Worm (Caenorhabditis elegans) whole organism, late embryonic: ENCODE data around the gene C46F9.5.

Source experiments
- C08G9.2 ChIP-seq: sonication (generic microtip); optimal IDR thresholded peaks from 2 replicates; lab custom pipeline; 2016; ENCODE audit warnings: mild to moderate bottlenecking, missing genetic modification characterization, moderate library complexity, missing compliant biosample characterization
- C38D4.7 ChIP-seq: fragments of 200-800 bp; sonication (Bioruptor generic); optimal IDR thresholded peaks from 2 replicates; lab custom pipeline; 2018; ENCODE audit warnings: mild to moderate bottlenecking, missing genetic modification characterization, moderate library complexity, missing compliant biosample characterization
- F13H6.1 ChIP-seq: sonication (generic microtip); optimal IDR thresholded peaks from 2 replicates; lab custom pipeline; 2016; ENCODE audit warnings: missing genetic modification characterization, missing compliant biosample characterization
- K09A11.1 ChIP-seq: sonication (generic microtip); optimal IDR thresholded peaks from 2 replicates; lab custom pipeline; 2017; ENCODE audit warnings: antibody characterized with exemption, mild to moderate bottlenecking, missing genetic modification characterization, missing compliant biosample characterization; ENCODE audit not compliant: insufficient read depth
- T23F11.4 ChIP-seq: fragments of 200-800 bp; sonication (Bioruptor generic); optimal IDR thresholded peaks from 2 replicates; lab custom pipeline; 2018; ENCODE audit warnings: mild to moderate bottlenecking, missing genetic modification characterization, missing compliant biosample characterization
- Y22D7AL.16 ChIP-seq: sonication (generic microtip); optimal IDR thresholded peaks from 2 replicates; lab custom pipeline; 2016; ENCODE audit warnings: missing genetic modification characterization, missing compliant biosample characterization
- ahr-1 ChIP-seq: sonication (generic microtip); optimal IDR thresholded peaks from 2 replicates; lab custom pipeline; 2016; ENCODE audit warnings: missing genetic modification characterization, missing compliant biosample characterization
- ama-1 ChIP-seq: fragments of 150-350 bp; optimal IDR thresholded peaks from 2 replicates; lab custom pipeline; 2014
- ceh-2 ChIP-seq: sonication (generic microtip); optimal IDR thresholded peaks from 2 replicates; lab custom pipeline; 2016; ENCODE audit warnings: missing genotype, missing genetic modification characterization, missing compliant biosample characterization
- ceh-34 ChIP-seq: sonication (generic microtip); optimal IDR thresholded peaks from 2 replicates; lab custom pipeline; 2016; ENCODE audit warnings: mild to moderate bottlenecking, missing genetic modification characterization, missing compliant biosample characterization
- ceh-45 ChIP-seq: fragments of 200-800 bp; sonication (Bioruptor generic); IDR thresholded peaks from 2 replicates; pipeline ENCODE4 v1.3.6; 2022; ENCODE audit warnings: missing genetic modification reagents, missing genetic modification characterization, missing compliant biosample characterization
- ceh-48 ChIP-seq: sonication (generic microtip); optimal IDR thresholded peaks from 2 replicates; lab custom pipeline; 2016; ENCODE audit warnings: missing genetic modification characterization, inconsistent platforms, missing compliant biosample characterization
- ceh-9 ChIP-seq: sonication (generic microtip); optimal IDR thresholded peaks from 2 replicates; lab custom pipeline; 2016; ENCODE audit warnings: mild to moderate bottlenecking, missing genetic modification characterization, inconsistent platforms, missing compliant biosample characterization
- dmd-4 ChIP-seq: sonication (generic microtip); optimal IDR thresholded peaks from 2 replicates; lab custom pipeline; 2016; ENCODE audit warnings: borderline replicate concordance, missing genetic modification characterization, missing compliant biosample characterization
- dve-1 ChIP-seq: sonication (generic microtip); optimal IDR thresholded peaks from 2 replicates; lab custom pipeline; 2017; ENCODE audit warnings: antibody characterized with exemption, mild to moderate bottlenecking, missing genetic modification characterization, missing compliant biosample characterization
- elt-2 ChIP-seq: sonication (generic microtip); optimal IDR thresholded peaks from 2 replicates; lab custom pipeline; 2016; ENCODE audit warnings: missing genetic modification reagents, missing genetic modification characterization, missing compliant biosample characterization
- elt-4 ChIP-seq: sonication (generic microtip); optimal IDR thresholded peaks from 2 replicates; lab custom pipeline; 2016; ENCODE audit warnings: missing genetic modification characterization, missing compliant biosample characterization
- eyg-1 ChIP-seq: sonication (generic microtip); optimal IDR thresholded peaks from 2 replicates; lab custom pipeline; 2016; ENCODE audit warnings: missing genotype, missing genetic modification characterization, missing compliant biosample characterization
- fkh-10 ChIP-seq: fragments of 150-350 bp; optimal IDR thresholded peaks from 2 replicates; lab custom pipeline; 2014; ENCODE audit warnings: missing biosample characterization, missing genetic modification reagents, missing genetic modification characterization
- fkh-6 ChIP-seq: sonication (generic microtip); optimal IDR thresholded peaks from 2 replicates; lab custom pipeline; 2016; ENCODE audit warnings: missing genetic modification characterization, missing compliant biosample characterization
- hlh-30 ChIP-seq: sonication (generic microtip); optimal IDR thresholded peaks from 2 replicates; lab custom pipeline; 2017; ENCODE audit warnings: antibody characterized with exemption, missing genetic modification characterization, missing compliant biosample characterization; ENCODE audit not compliant: insufficient read depth
- hlh-6 ChIP-seq: sonication (generic microtip); optimal IDR thresholded peaks from 2 replicates; lab custom pipeline; 2016; ENCODE audit warnings: missing genotype, missing genetic modification characterization, missing compliant biosample characterization
- hlh-8 ChIP-seq: sonication (generic microtip); optimal IDR thresholded peaks from 2 replicates; lab custom pipeline; 2016; ENCODE audit warnings: missing genotype, missing genetic modification characterization, missing compliant biosample characterization
- lin-11 ChIP-seq: fragments of 200-800 bp; sonication (Bioruptor generic); optimal IDR thresholded peaks from 2 replicates; lab custom pipeline; 2018; ENCODE audit warnings: mild to moderate bottlenecking, missing genetic modification characterization, missing compliant biosample characterization
- mec-3 ChIP-seq: sonication (generic microtip); optimal IDR thresholded peaks from 2 replicates; lab custom pipeline; 2016; ENCODE audit warnings: borderline replicate concordance, missing genetic modification characterization, missing compliant biosample characterization
- nhr-232 ChIP-seq: sonication (generic microtip); optimal IDR thresholded peaks from 2 replicates; lab custom pipeline; 2016; ENCODE audit warnings: missing genetic modification characterization, missing compliant biosample characterization
- npax-4 ChIP-seq: sonication (generic microtip); optimal IDR thresholded peaks from 2 replicates; lab custom pipeline; 2016; ENCODE audit warnings: missing genetic modification characterization, missing compliant biosample characterization
- odd-2 ChIP-seq: sonication (generic microtip); optimal IDR thresholded peaks from 2 replicates; lab custom pipeline; 2017; ENCODE audit warnings: antibody characterized with exemption, mild to moderate bottlenecking, missing genetic modification characterization, missing compliant biosample characterization
- pag-3 ChIP-seq: sonication (generic microtip); optimal IDR thresholded peaks from 2 replicates; lab custom pipeline; 2016; ENCODE audit warnings: missing compliant biosample characterization, missing genetic modification characterization, borderline replicate concordance
- pax-1 ChIP-seq: fragments of 150-350 bp; optimal IDR thresholded peaks from 2 replicates; lab custom pipeline; 2014; ENCODE audit warnings: missing biosample characterization, missing genetic modification characterization
- pha-2 ChIP-seq: sonication (generic microtip); optimal IDR thresholded peaks from 2 replicates; lab custom pipeline; 2017; ENCODE audit warnings: mild to moderate bottlenecking, missing genetic modification characterization, missing compliant biosample characterization
- pha-4 ChIP-seq: fragments of 150-350 bp; optimal IDR thresholded peaks from 2 replicates; lab custom pipeline; 2018; ENCODE audit warnings: missing biosample characterization, missing genetic modification reagents, missing genetic modification characterization
- pqm-1 ChIP-seq: sonication (generic microtip); optimal IDR thresholded peaks from 2 replicates; lab custom pipeline; 2016; ENCODE audit warnings: missing genetic modification characterization, missing compliant biosample characterization
- pros-1 ChIP-seq: fragments of 150-350 bp; optimal IDR thresholded peaks from 2 replicates; lab custom pipeline; 2014; ENCODE audit warnings: missing biosample characterization, missing genetic modification reagents, missing genetic modification characterization
- sdc-2 ChIP-seq: sonication (generic microtip); optimal IDR thresholded peaks from 2 replicates; lab custom pipeline; 2016; ENCODE audit warnings: missing genotype, missing genetic modification characterization, missing compliant biosample characterization
- sox-2 ChIP-seq: fragments of 200-800 bp; sonication (Bioruptor generic); IDR thresholded peaks from 2 replicates; pipeline ENCODE4 v1.3.6; 2022; ENCODE audit warnings: missing genetic modification reagents, missing genetic modification characterization, missing compliant biosample characterization
- sox-4 ChIP-seq: sonication (generic microtip); optimal IDR thresholded peaks from 2 replicates; lab custom pipeline; 2017; ENCODE audit warnings: mild to moderate bottlenecking, missing genetic modification characterization, inconsistent platforms, missing compliant biosample characterization
- tbx-7 ChIP-seq: sonication (generic microtip); optimal IDR thresholded peaks from 2 replicates; lab custom pipeline; 2016; ENCODE audit warnings: missing genotype, missing genetic modification characterization, missing compliant biosample characterization
- unc-3 ChIP-seq, 2 experiments: fragments of 200-800 bp in 1 of 2; sonication (Bioruptor generic) in 1 of 2; sonication (generic microtip) in 1 of 2; conservative IDR thresholded peaks in 1 of 2; optimal IDR thresholded peaks in 1 of 2; 2 replicates each; pipeline versions ENCODE4 v1.3.6 to Lab custom; 2016 to 2022; ENCODE audit warnings: missing compliant biosample characterization in 2 of 2, missing genetic modification characterization in 2 of 2, missing genetic modification reagents in 1 of 2
- unc-42 ChIP-seq: sonication (generic microtip); optimal IDR thresholded peaks from 2 replicates; lab custom pipeline; 2016; ENCODE audit warnings: missing genotype, missing genetic modification characterization, missing compliant biosample characterization
- unc-86 ChIP-seq: sonication (generic microtip); optimal IDR thresholded peaks from 2 replicates; lab custom pipeline; 2016; ENCODE audit warnings: missing genetic modification characterization, missing compliant biosample characterization

Gene C46F9.5

DNA sequence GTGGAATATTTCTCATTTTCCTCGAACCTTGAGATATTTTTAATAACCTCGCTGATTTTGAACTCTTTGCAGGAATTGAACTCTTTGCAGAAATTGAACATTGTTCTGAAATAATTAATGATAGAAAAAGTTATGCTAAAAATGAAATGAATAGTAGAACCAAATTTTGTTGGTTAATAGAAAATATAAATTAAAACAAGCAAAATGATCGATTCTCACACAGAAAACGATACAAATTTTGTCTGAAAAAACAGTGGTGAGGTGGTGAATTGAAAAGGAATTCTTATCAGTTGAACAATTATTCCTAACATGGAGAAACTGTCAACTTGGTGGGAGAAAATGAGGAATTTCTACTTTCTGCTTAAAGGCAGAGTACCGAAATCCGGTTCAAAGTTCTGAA, 10.7 kb upstream of the C46F9.5 start, which contains the start of gene math-6:
Gene math-6, minus strand, starts transcription at position 101 of the 400 bp plus-strand sequence.
- no peak for TF ChIP-seq pax-1 (tag; lab: Kevin White, UChicago)
- no peak for TF ChIP-seq T23F11.4 (GFP tag; lab: Kevin White, UChicago)
- TF ChIP-seq odd-2, result no peak
- no peak for TF ChIP-seq ahr-1 (tag; lab: Kevin White, UChicago)
- no peak for TF ChIP-seq unc-86 (tag; lab: Kevin White, UChicago)
- TF ChIP-seq K09A11.1, result no peak
- TF ChIP-seq hlh-6, result no peak
- no peak for TF ChIP-seq sdc-2 (tag; lab: Kevin White, UChicago)
- TF ChIP-seq ceh-34 (tag; lab: Kevin White, UChicago), result no peak
- no peak for TF ChIP-seq elt-4 (tag; lab: Kevin White, UChicago)
- TF ChIP-seq pqm-1 (tag; lab: Kevin White, UChicago), result no peak
- TF ChIP-seq pha-4 (tag; lab: Kevin White, UChicago), result no peak
- TF ChIP-seq C08G9.2 (tag; lab: Kevin White, UChicago), result no peak
- TF ChIP-seq F13H6.1, result no peak
- no peak for TF ChIP-seq dve-1
- TF ChIP-seq lin-11 (tag; lab: Kevin White, UChicago), result no peak
- no peak for TF ChIP-seq ama-1

DNA sequence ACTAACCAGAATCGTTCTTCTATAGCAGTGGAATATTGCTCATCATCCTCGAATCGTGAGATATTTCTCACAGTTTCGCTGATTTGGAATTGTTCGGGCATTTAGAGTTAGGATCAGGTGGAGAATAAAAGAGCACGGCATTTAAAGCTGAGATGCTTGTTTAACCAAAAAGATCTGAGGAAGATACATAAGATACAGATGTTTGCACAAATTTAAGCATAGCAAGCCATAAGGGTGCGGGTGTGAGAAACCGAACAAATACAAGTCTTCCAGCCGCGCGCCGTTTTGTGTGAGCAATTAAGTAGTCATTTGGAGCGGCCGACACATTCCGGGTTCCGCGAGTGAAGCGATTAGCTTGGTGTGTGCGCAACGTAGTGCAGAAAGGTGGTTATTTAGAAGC, 9.0 kb upstream of the C46F9.5 start, which contains the start of gene math-7:
Gene math-7, minus strand, starts transcription at position 101 of the 400 bp plus-strand sequence.
- TF ChIP-seq Y22D7AL.16 (tag; lab: Kevin White, UChicago) (no peak), T23F11.4 (GFP tag; lab: Kevin White, UChicago) (no peak), dmd-4 (tag; lab: Kevin White, UChicago) (no peak), ceh-9 (no peak), mec-3 (tag; lab: Kevin White, UChicago) (no peak), dve-1 (no peak), ahr-1 (tag; lab: Kevin White, UChicago) (no peak), npax-4 (no peak), tbx-7 (tag; lab: Kevin White, UChicago) (no peak), hlh-8 (no peak)
- TF ChIP-seq, all 69 proteins: peak for 0

DNA sequence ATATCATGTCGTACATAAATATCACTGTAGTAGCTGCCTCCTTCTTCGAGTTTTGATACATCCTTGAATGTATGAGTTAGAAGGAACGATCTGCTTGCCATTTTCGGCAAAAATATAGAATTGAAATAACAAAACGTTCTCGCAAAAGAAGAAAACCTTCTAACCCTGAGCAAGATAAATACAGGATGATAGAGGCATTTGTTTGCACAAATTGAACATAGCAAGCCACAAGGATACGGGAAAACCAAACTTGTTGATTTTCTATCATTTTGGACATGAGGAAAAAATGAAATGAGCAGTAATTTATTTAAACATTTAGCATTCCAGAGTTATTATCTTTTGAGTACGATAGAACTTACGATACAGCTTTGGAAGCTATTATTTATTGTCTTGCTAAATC, 6.3 kb upstream of the C46F9.5 start, which contains the start of gene math-8:
Gene math-8, minus strand, starts transcription at position 101 of the 400 bp plus-strand sequence.
- TF ChIP-seq ceh-48 (tag; lab: Kevin White, UChicago), result no peak
- no peak for TF ChIP-seq C38D4.7
- TF ChIP-seq npax-4, result no peak
- no peak for TF ChIP-seq hlh-30
- no peak for TF ChIP-seq hlh-8
- TF ChIP-seq nhr-232, result no peak
- TF ChIP-seq pag-3 (tag; lab: Kevin White, UChicago), result no peak
- TF ChIP-seq pros-1 (tag; lab: Kevin White, UChicago), result no peak
- TF ChIP-seq ceh-45 (GFP tag; lab: Robert Waterston, UW), result no peak
- no peak for TF ChIP-seq ceh-2 (tag; lab: Kevin White, UChicago)
- TF ChIP-seq elt-2 (tag; lab: Kevin White, UChicago), result no peak
- no peak for TF ChIP-seq ahr-1 (tag; lab: Kevin White, UChicago)
- TF ChIP-seq eyg-1 (tag; lab: Kevin White, UChicago), result no peak

DNA sequence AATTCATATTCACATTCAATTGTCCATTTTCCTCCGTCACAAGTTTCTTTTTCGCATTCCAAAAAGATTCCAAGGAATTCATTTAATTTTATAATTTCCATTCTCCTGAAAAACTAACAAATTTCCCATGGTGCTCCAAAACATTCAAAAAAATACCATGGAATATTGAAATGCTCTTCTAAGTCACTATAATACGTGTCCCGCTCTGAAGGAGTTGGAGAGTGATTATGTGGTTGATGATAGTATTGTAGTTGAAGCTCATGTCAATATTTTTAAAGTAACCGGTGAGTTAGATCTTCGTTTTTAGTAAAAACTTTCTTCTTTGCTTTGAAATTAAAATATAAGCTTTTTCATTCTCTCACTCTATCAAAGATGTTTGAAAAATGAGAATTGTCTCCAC, 4.7 kb upstream of the C46F9.5 start, which contains the start of gene math-9:
Gene math-9, minus strand, starts transcription at position 101 of the 400 bp plus-strand sequence.
- TF ChIP-seq unc-3 (GFP tag; conservative IDR thresholded peaks at IDR 0.05; lab: Robert Waterston, UW) (no peak), unc-3 (tag; optimal IDR thresholded peaks at IDR 0.05; lab: Kevin White, UChicago) (no peak), ceh-2 (tag; lab: Kevin White, UChicago) (no peak), mec-3 (tag; lab: Kevin White, UChicago) (no peak), unc-42 (tag; lab: Kevin White, UChicago) (no peak), pros-1 (tag; lab: Kevin White, UChicago) (no peak), ama-1 (no peak), sox-2 (GFP tag; lab: Robert Waterston, UW) (no peak), fkh-10 (GFP tag; lab: Kevin White, UChicago) (no peak), sox-4 (tag; lab: Kevin White, UChicago) (no peak), sdc-2 (tag; lab: Kevin White, UChicago) (no peak), C08G9.2 (tag; lab: Kevin White, UChicago) (no peak), ceh-45 (GFP tag; lab: Robert Waterston, UW) (no peak), pha-2 (tag; lab: Kevin White, UChicago) (no peak), hlh-8 (no peak), ceh-9 (no peak), fkh-6 (tag; lab: Kevin White, UChicago) (no peak), K09A11.1 (no peak), tbx-7 (tag; lab: Kevin White, UChicago) (no peak)
